Fruit fly (Drosophila melanogaster) whole organism, embryonic: Measurements from ENCODE around the gene CG9133.
A peak's percentile ranks its signal among the peaks of the same experiment; 100 is the strongest.

Experiments used
- Adf1 ChIP-seq: fragments of 200-800 bp; sonication (Bioruptor generic); IDR thresholded peaks from 2 replicates; pipeline ENCODE4 v1.3.6; 2022; ENCODE audit warnings: missing biosample characterization, missing genetic modification characterization
- Bteb2 ChIP-seq: fragments of 200-800 bp; sonication (Bioruptor generic); optimal IDR thresholded peaks from 2 replicates; lab custom pipeline; 2016; ENCODE audit warnings: missing biosample characterization, missing genetic modification characterization
- CG10543 ChIP-seq: fragments of 200-800 bp; sonication (Bioruptor generic); optimal IDR thresholded peaks from 3 replicates; lab custom pipeline; 2017; ENCODE audit warnings: missing biosample characterization, mild to moderate bottlenecking, missing genetic modification characterization, moderate library complexity
- CG10979 ChIP-seq: fragments of 200-800 bp; sonication (Bioruptor generic); optimal IDR thresholded peaks from 2 replicates; lab custom pipeline; 2018; ENCODE audit warnings: missing biosample characterization, mild to moderate bottlenecking, missing genetic modification characterization, moderate library complexity
- CG11247 ChIP-seq: fragments of 200-800 bp; sonication (Bioruptor generic); IDR thresholded peaks from 2 replicates; pipeline ENCODE4 v1.3.6; 2022; ENCODE audit warnings: missing biosample characterization, missing genetic modification characterization
- CG12659 ChIP-seq: fragments of 200-800 bp; sonication (Bioruptor generic); optimal IDR thresholded peaks from 3 replicates; lab custom pipeline; 2017; ENCODE audit warnings: mild to moderate bottlenecking, missing biosample characterization, missing genetic modification reagents, missing genetic modification characterization
- CG12769 ChIP-seq: fragments of 200-800 bp; sonication (Bioruptor generic); optimal IDR thresholded peaks from 2 replicates; lab custom pipeline; 2019; ENCODE audit warnings: missing biosample characterization, mild to moderate bottlenecking, missing genetic modification characterization, moderate library complexity
- CG15269 ChIP-seq: fragments of 200-800 bp; sonication (Bioruptor generic); optimal IDR thresholded peaks from 2 replicates; lab custom pipeline; 2018; ENCODE audit warnings: missing biosample characterization, mild to moderate bottlenecking, missing genetic modification characterization, moderate library complexity
- CG1529 ChIP-seq: fragments of 200-800 bp; sonication (Bioruptor generic); optimal IDR thresholded peaks from 3 replicates; lab custom pipeline; 2018; ENCODE audit warnings: missing biosample characterization, missing genetic modification characterization
- CG1647 ChIP-seq: fragments of 200-800 bp; sonication (Bioruptor generic); optimal IDR thresholded peaks from 3 replicates; lab custom pipeline; 2016; ENCODE audit warnings: missing biosample characterization, missing genetic modification characterization
- CG16779 ChIP-seq: fragments of 200-800 bp; sonication (Bioruptor generic); IDR thresholded peaks from 2 replicates; pipeline ENCODE4 v1.3.6; 2022; ENCODE audit warnings: missing biosample characterization, missing genetic modification characterization
- CG18764 ChIP-seq: fragments of 200-800 bp; sonication (Bioruptor generic); optimal IDR thresholded peaks from 3 replicates; lab custom pipeline; 2016; ENCODE audit warnings: missing biosample characterization, missing genetic modification characterization
- CG2712 ChIP-seq: fragments of 200-800 bp; optimal IDR thresholded peaks from 3 replicates; lab custom pipeline; 2019; ENCODE audit warnings: missing biosample characterization, mild to moderate bottlenecking, missing genetic modification characterization, moderate library complexity
- CG2889 ChIP-seq: fragments of 200-800 bp; sonication (Bioruptor generic); IDR thresholded peaks from 3 replicates; pipeline ENCODE4 v1.3.6; 2022; ENCODE audit warnings: missing biosample characterization, missing genetic modification characterization
- CG6272 ChIP-seq: fragments of 200-800 bp; sonication (Bioruptor generic); IDR thresholded peaks from 2 replicates; pipeline ENCODE4 v1.3.6; 2022; ENCODE audit warnings: missing biosample characterization, missing genetic modification characterization
- CG7786 ChIP-seq: fragments of 200-800 bp; sonication (Bioruptor generic); optimal IDR thresholded peaks from 2 replicates; lab custom pipeline; 2016; ENCODE audit warnings: missing biosample characterization, missing genetic modification characterization
- CG8089 ChIP-seq: fragments of 200-800 bp; sonication (Bioruptor generic); optimal IDR thresholded peaks from 3 replicates; lab custom pipeline; 2016; ENCODE audit warnings: missing biosample characterization, missing genetic modification characterization
- CG8944 ChIP-seq: fragments of 200-800 bp; sonication (Bioruptor generic); optimal IDR thresholded peaks from 3 replicates; lab custom pipeline; 2016; ENCODE audit warnings: missing biosample characterization, missing genetic modification characterization
- Gug ChIP-seq: fragments of 200-800 bp; sonication (Bioruptor generic); IDR thresholded peaks from 4 replicates; pipeline ENCODE4 v1.3.6; 2022; ENCODE audit warnings: missing biosample characterization, missing genetic modification characterization
- HLH54F ChIP-seq: fragments of 200-800 bp; sonication (Bioruptor generic); optimal IDR thresholded peaks from 3 replicates; lab custom pipeline; 2016; ENCODE audit warnings: missing biosample characterization, missing genetic modification characterization
- Jarid2 ChIP-seq: fragments of 200-800 bp; sonication (Bioruptor generic); optimal IDR thresholded peaks from 3 replicates; lab custom pipeline; 2017; ENCODE audit warnings: mild to moderate bottlenecking, missing biosample characterization, missing genetic modification reagents, missing genetic modification characterization
- NK7.1 ChIP-seq: fragments of 200-800 bp; sonication (Bioruptor generic); optimal IDR thresholded peaks from 3 replicates; lab custom pipeline; 2016; ENCODE audit warnings: missing biosample characterization, missing genetic modification characterization
- Tbp ChIP-seq: fragments of >200 bp; optimal IDR thresholded peaks from 2 replicates; lab custom pipeline; 2018; ENCODE audit warnings: missing biosample characterization, missing genetic modification characterization
- Xbp1 ChIP-seq: fragments of 200-800 bp; sonication (Bioruptor generic); optimal IDR thresholded peaks from 3 replicates; lab custom pipeline; 2016; ENCODE audit warnings: missing biosample characterization, mild to moderate bottlenecking, missing genetic modification characterization
- amos ChIP-seq: fragments of 200-800 bp; sonication (Bioruptor generic); IDR thresholded peaks from 2 replicates; pipeline ENCODE4 v1.3.6; 2022; ENCODE audit warnings: missing biosample characterization, missing genetic modification characterization; ENCODE audit not compliant: partially characterized antibody
- ara ChIP-seq: fragments of 200-800 bp; sonication (Bioruptor generic); IDR thresholded peaks from 2 replicates; pipeline ENCODE4 v1.3.6; 2022; ENCODE audit warnings: missing biosample characterization, missing genetic modification characterization
- bowl ChIP-seq: fragments of 200-800 bp; sonication (Bioruptor generic); IDR thresholded peaks from 2 replicates; pipeline ENCODE4 v1.3.6; 2022; ENCODE audit warnings: missing biosample characterization, missing genetic modification characterization
- br ChIP-seq: fragments of >200 bp; optimal IDR thresholded peaks from 2 replicates; lab custom pipeline; 2017
- cas ChIP-seq: fragments of 200-800 bp; sonication (Bioruptor generic); IDR thresholded peaks from 2 replicates; pipeline ENCODE4 v1.3.6; 2022; ENCODE audit warnings: missing biosample characterization, missing genetic modification characterization
- chn ChIP-seq: fragments of 200-800 bp; sonication (Bioruptor generic); optimal IDR thresholded peaks from 2 replicates; lab custom pipeline; 2016; ENCODE audit warnings: missing biosample characterization, missing genetic modification characterization
- cwo ChIP-seq: fragments of 200-800 bp; sonication (Bioruptor generic); optimal IDR thresholded peaks from 3 replicates; lab custom pipeline; 2017; ENCODE audit warnings: missing biosample characterization, missing genetic modification characterization, mild to moderate bottlenecking, moderate library complexity, missing genetic modification reagents
- danr ChIP-seq: fragments of 200-800 bp; sonication (Bioruptor generic); IDR thresholded peaks from 2 replicates; pipeline ENCODE4 v1.3.6; 2022; ENCODE audit warnings: missing biosample characterization, missing genetic modification characterization
- dmrt11E ChIP-seq: fragments of 200-800 bp; sonication (Bioruptor generic); optimal IDR thresholded peaks from 3 replicates; lab custom pipeline; 2018; ENCODE audit warnings: missing biosample characterization, mild to moderate bottlenecking, missing genetic modification characterization, moderate library complexity
- fd96Cb ChIP-seq: fragments of 200-800 bp; sonication (Bioruptor generic); optimal IDR thresholded peaks from 2 replicates; lab custom pipeline; 2018; ENCODE audit warnings: missing biosample characterization, mild to moderate bottlenecking, missing genetic modification characterization, moderate library complexity
- gce ChIP-seq: fragments of 200-800 bp; sonication (Bioruptor generic); IDR thresholded peaks from 3 replicates; pipeline ENCODE4 v1.3.6; 2022; ENCODE audit warnings: missing biosample characterization, missing genetic modification characterization
- gfzf ChIP-seq: fragments of 200-800 bp; sonication (Bioruptor generic); optimal IDR thresholded peaks from 2 replicates; lab custom pipeline; 2016; ENCODE audit warnings: missing biosample characterization, mild to moderate bottlenecking, missing genetic modification characterization, moderate library complexity
- ind ChIP-seq: fragments of 200-800 bp; sonication (Bioruptor generic); optimal IDR thresholded peaks from 3 replicates; lab custom pipeline; 2016; ENCODE audit warnings: missing biosample characterization, missing genetic modification characterization
- jigr1 ChIP-seq: fragments of 200-800 bp; sonication (Bioruptor generic); IDR thresholded peaks from 3 replicates; pipeline ENCODE4 v1.3.6; 2022; ENCODE audit warnings: missing biosample characterization, missing genetic modification characterization
- knrl ChIP-seq: fragments of 200-800 bp; sonication (Bioruptor generic); IDR thresholded peaks from 3 replicates; pipeline ENCODE4 v1.3.6; 2022; ENCODE audit warnings: missing biosample characterization, missing genetic modification characterization; ENCODE audit not compliant: partially characterized antibody
- lmd ChIP-seq: fragments of 200-800 bp; sonication (Bioruptor generic); IDR thresholded peaks from 2 replicates; pipeline ENCODE4 v1.3.6; 2022; ENCODE audit warnings: missing biosample characterization, missing genetic modification characterization
- mam ChIP-seq: fragments of 200-800 bp; sonication (Bioruptor generic); optimal IDR thresholded peaks from 3 replicates; lab custom pipeline; 2016; ENCODE audit warnings: missing biosample characterization, missing genetic modification characterization
- nerfin-2 ChIP-seq: fragments of 200-800 bp; sonication (Bioruptor generic); IDR thresholded peaks from 2 replicates; pipeline ENCODE4 v1.3.6; 2022; ENCODE audit warnings: missing biosample characterization, missing genetic modification characterization; ENCODE audit not compliant: partially characterized antibody
- nmo ChIP-seq: fragments of 200-800 bp; sonication (Bioruptor generic); optimal IDR thresholded peaks from 2 replicates; lab custom pipeline; 2018; ENCODE audit warnings: missing biosample characterization, mild to moderate bottlenecking, missing genetic modification characterization, moderate library complexity
- peb ChIP-seq: fragments of 200-800 bp; sonication (Bioruptor generic); IDR thresholded peaks from 2 replicates; pipeline ENCODE4 v1.3.6; 2022; ENCODE audit warnings: missing biosample characterization, missing genetic modification characterization
- salm ChIP-seq: fragments of 200-800 bp; sonication (Bioruptor generic); optimal IDR thresholded peaks from 2 replicates; lab custom pipeline; 2018; ENCODE audit warnings: missing biosample characterization, mild to moderate bottlenecking, missing genetic modification characterization
- scrt ChIP-seq: fragments of 200-800 bp; sonication (Bioruptor generic); optimal IDR thresholded peaks from 2 replicates; lab custom pipeline; 2018; ENCODE audit warnings: missing biosample characterization, mild to moderate bottlenecking, missing genetic modification characterization, moderate library complexity
- sd ChIP-seq: fragments of 200-800 bp; sonication (Bioruptor generic); optimal IDR thresholded peaks from 3 replicates; lab custom pipeline; 2018; ENCODE audit warnings: missing biosample characterization, mild to moderate bottlenecking, missing genetic modification characterization, moderate library complexity
- trem ChIP-seq: fragments of 200-800 bp; optimal IDR thresholded peaks from 3 replicates; lab custom pipeline; 2019; ENCODE audit warnings: missing biosample characterization, mild to moderate bottlenecking, missing genetic modification characterization, moderate library complexity
- twi ChIP-seq: fragments of 200-800 bp; optimal IDR thresholded peaks from 2 replicates; lab custom pipeline; 2019; ENCODE audit warnings: missing biosample characterization, mild to moderate bottlenecking, missing genetic modification characterization, moderate library complexity
- zen2 ChIP-seq: fragments of 200-800 bp; sonication (Bioruptor generic); IDR thresholded peaks from 3 replicates; pipeline ENCODE4 v1.3.6; 2022; ENCODE audit warnings: missing biosample characterization, missing genetic modification characterization; ENCODE audit not compliant: partially characterized antibody

Gene CG9133

dm6 chr3L:1300076-1300635, 48.3 kb downstream of the CG9133 start (continued):
- peak; percentile 65 for TF ChIP-seq danr (GFP tag; lab: Robert Waterston, UW)
- TF ChIP-seq peb (GFP tag; lab: Robert Waterston, UW): peak; percentile 70; the same call in 1 of the 2 replicates
- TF ChIP-seq br (lab: Kevin White, UChicago): no peak
- TF ChIP-seq salm (tag; lab: Kevin White, UChicago): peak; percentile 72
- peak; percentile 95 for TF ChIP-seq CG2712 (tag; lab: Kevin White, UChicago)
- TF ChIP-seq CG11247 (GFP tag; lab: Robert Waterston, UW): peak; percentile 60; the same call in 1 of the 2 replicates
- peak; percentile 19 for TF ChIP-seq CG7786
- TF ChIP-seq CG8089: no peak
- peak; percentile 67; the same call in 2 of the 3 replicates for TF ChIP-seq CG2889 (GFP tag; lab: Robert Waterston, UW)
- peak; percentile 90 for TF ChIP-seq nmo (GFP tag; lab: Kevin White, UChicago)
- peak; percentile 76 for TF ChIP-seq Xbp1
- TF ChIP-seq sd (tag; lab: Kevin White, UChicago): peak; percentile 93
- TF ChIP-seq jigr1 (GFP tag; lab: Robert Waterston, UW): 0 out of 3 replicates have a peak, but pooled peaks have one; percentile 34
- peak; percentile 77 for TF ChIP-seq CG1529 (GFP tag; lab: Kevin White, UChicago)
- peak; percentile 92 for TF ChIP-seq ara (GFP tag; lab: Robert Waterston, UW)
- no peak for TF ChIP-seq zen2 (GFP tag; lab: Robert Waterston, UW)
- TF ChIP-seq fd96Cb (tag; lab: Kevin White, UChicago): peak; percentile 85
- TF ChIP-seq Adf1: 0 out of 2 replicates have a peak, but pooled peaks have one; percentile 7
- no peak for TF ChIP-seq HLH54F (GFP tag; lab: Kevin White, UChicago)
- TF ChIP-seq CG15269: peak; percentile 78
- peak; percentile 62 for TF ChIP-seq CG6272 (GFP tag; lab: Robert Waterston, UW)
- no peak for TF ChIP-seq gfzf (GFP tag; lab: Kevin White, UChicago)
- TF ChIP-seq twi (tag; lab: Kevin White, UChicago): peak; percentile 96
- TF ChIP-seq nerfin-2 (GFP tag; lab: Robert Waterston, UW): no peak
- peak; percentile 53 for TF ChIP-seq Jarid2
- peak; percentile 72 for TF ChIP-seq scrt (GFP tag; lab: Kevin White, UChicago)
- no peak for TF ChIP-seq CG1647 (GFP tag; lab: Kevin White, UChicago)
- no peak for TF ChIP-seq knrl
- peak; percentile 80; the same call in 2 of the 3 replicates for TF ChIP-seq gce
- TF ChIP-seq chn (GFP tag; lab: Kevin White, UChicago): peak; percentile 57
- peak; percentile 83 for TF ChIP-seq lmd (GFP tag; lab: Robert Waterston, UW)
- peak; percentile 85 for TF ChIP-seq CG10543 (GFP tag; lab: Kevin White, UChicago)
- TF ChIP-seq CG18764: peak; percentile 65
- TF ChIP-seq amos: no peak
- peak; percentile 75 for TF ChIP-seq CG12659 (GFP tag; lab: Kevin White, UChicago)
- no peak for TF ChIP-seq CG16779
- TF ChIP-seq dmrt11E (tag; lab: Kevin White, UChicago): peak; percentile 90
- peak; percentile 93 for TF ChIP-seq CG10979 (tag; lab: Kevin White, UChicago)
- peak; percentile 51 for TF ChIP-seq Gug
- TF ChIP-seq cwo (GFP tag; lab: Kevin White, UChicago): peak; percentile 61
- TF ChIP-seq cas (GFP tag; lab: Robert Waterston, UW): no peak
- TF ChIP-seq Bteb2 (GFP tag; lab: Kevin White, UChicago): no peak
- TF ChIP-seq mam (GFP tag; lab: Kevin White, UChicago): peak; percentile 24
- peak; percentile 5 for TF ChIP-seq CG8944 (GFP tag; lab: Kevin White, UChicago)
- TF ChIP-seq bowl (GFP tag; lab: Robert Waterston, UW): peak; percentile 58; the same call in 1 of the 2 replicates
- no peak for TF ChIP-seq NK7.1
- TF ChIP-seq ind (GFP tag; lab: Kevin White, UChicago): peak; percentile 66
- peak; percentile 86 for TF ChIP-seq trem (tag; lab: Kevin White, UChicago)
- peak; percentile 66 for TF ChIP-seq CG12769 (tag; lab: Kevin White, UChicago)
- no peak for TF ChIP-seq Tbp
